Fruit fly (Drosophila melanogaster) whole organism, embryonic: Measurements from ENCODE around the gene mag.
A peak's percentile ranks its signal among the peaks of the same experiment; 100 is the strongest.

Source experiments
- Antp ChIP-seq: fragments of 200-800 bp; sonication (Bioruptor generic); optimal IDR thresholded peaks from 3 replicates; lab custom pipeline; 2016; ENCODE audit warnings: missing biosample characterization, missing genetic modification characterization
- Bteb2 ChIP-seq: fragments of 200-800 bp; sonication (Bioruptor generic); optimal IDR thresholded peaks from 2 replicates; lab custom pipeline; 2016; ENCODE audit warnings: missing biosample characterization, missing genetic modification characterization
- CG10654 ChIP-seq: fragments of 200-800 bp; sonication (Bioruptor generic); optimal IDR thresholded peaks from 2 replicates; lab custom pipeline; 2016; ENCODE audit warnings: missing biosample characterization, missing genetic modification characterization
- CG11247 ChIP-seq: fragments of 200-800 bp; sonication (Bioruptor generic); IDR thresholded peaks from 2 replicates; pipeline ENCODE4 v1.3.6; 2022; ENCODE audit warnings: missing biosample characterization, missing genetic modification characterization
- CG12155 ChIP-seq: fragments of 200-800 bp; sonication (Bioruptor generic); optimal IDR thresholded peaks from 3 replicates; lab custom pipeline; 2016; ENCODE audit warnings: missing biosample characterization, missing genetic modification characterization
- CG12236 ChIP-seq: fragments of 200-800 bp; sonication (Bioruptor generic); optimal IDR thresholded peaks from 2 replicates; lab custom pipeline; 2016; ENCODE audit warnings: missing biosample characterization, missing genetic modification characterization
- CG12744 ChIP-seq: fragments of 200-800 bp; sonication (Bioruptor generic); optimal IDR thresholded peaks from 2 replicates; lab custom pipeline; 2016; ENCODE audit warnings: missing biosample characterization, missing genetic modification characterization
- CG13123 ChIP-seq: fragments of 200-800 bp; sonication (Bioruptor generic); optimal IDR thresholded peaks from 2 replicates; lab custom pipeline; 2016; ENCODE audit warnings: missing biosample characterization, missing genetic modification characterization
- CG13775 ChIP-seq: fragments of 200-800 bp; sonication (Bioruptor generic); optimal IDR thresholded peaks from 3 replicates; lab custom pipeline; 2017; ENCODE audit warnings: missing biosample characterization, mild to moderate bottlenecking, missing genetic modification characterization
- CG15601 ChIP-seq: fragments of 200-800 bp; sonication (Bioruptor generic); optimal IDR thresholded peaks from 3 replicates; lab custom pipeline; 2019; ENCODE audit warnings: missing biosample characterization, mild to moderate bottlenecking, missing genetic modification characterization, moderate library complexity
- CG2120 ChIP-seq: fragments of 200-800 bp; sonication (Bioruptor generic); optimal IDR thresholded peaks from 3 replicates; lab custom pipeline; 2016; ENCODE audit warnings: missing biosample characterization, missing genetic modification characterization
- CG30020 ChIP-seq: fragments of 200-800 bp; optimal IDR thresholded peaks from 2 replicates; lab custom pipeline; 2019; ENCODE audit warnings: missing biosample characterization, mild to moderate bottlenecking, missing genetic modification characterization, moderate library complexity
- CG33213 ChIP-seq: fragments of 200-800 bp; sonication (Bioruptor generic); optimal IDR thresholded peaks from 3 replicates; lab custom pipeline; 2016; ENCODE audit warnings: missing biosample characterization, missing genetic modification characterization
- CG33557 ChIP-seq: fragments of 200-800 bp; sonication (Bioruptor generic); optimal IDR thresholded peaks from 2 replicates; lab custom pipeline; 2019; ENCODE audit warnings: missing biosample characterization, mild to moderate bottlenecking, missing genetic modification characterization, moderate library complexity
- CG3407 ChIP-seq: fragments of 200-800 bp; sonication (Bioruptor generic); optimal IDR thresholded peaks from 2 replicates; lab custom pipeline; 2018; ENCODE audit warnings: missing biosample characterization, mild to moderate bottlenecking, missing genetic modification characterization
- CG34422 ChIP-seq: fragments of 200-800 bp; sonication (Bioruptor generic); IDR thresholded peaks from 3 replicates; pipeline ENCODE4 v1.3.6; 2022; ENCODE audit warnings: missing biosample characterization, missing genetic modification characterization
- CG4730 ChIP-seq: fragments of 200-800 bp; sonication (Bioruptor generic); IDR thresholded peaks from 2 replicates; pipeline ENCODE4 v1.3.6; 2022; ENCODE audit warnings: missing biosample characterization, missing genetic modification characterization
- CG9727 ChIP-seq: fragments of 200-800 bp; sonication (Bioruptor generic); optimal IDR thresholded peaks from 3 replicates; lab custom pipeline; 2017; ENCODE audit warnings: missing biosample characterization, mild to moderate bottlenecking, missing genetic modification characterization
- CG9932 ChIP-seq: fragments of 200-800 bp; sonication (Bioruptor generic); IDR thresholded peaks from 2 replicates; pipeline ENCODE4 v1.3.6; 2022; ENCODE audit warnings: missing biosample characterization, missing genetic modification characterization
- CoRest ChIP-seq: fragments of 200-800 bp; sonication (Bioruptor generic); optimal IDR thresholded peaks from 3 replicates; lab custom pipeline; 2018; ENCODE audit warnings: missing biosample characterization, mild to moderate bottlenecking, missing genetic modification characterization, moderate library complexity
- Dip2 ChIP-seq: fragments of 200-800 bp; sonication (Bioruptor generic); IDR thresholded peaks from 2 replicates; pipeline ENCODE4 v1.3.6; 2022; ENCODE audit warnings: missing biosample characterization, missing genetic modification characterization
- Doc2 ChIP-seq: fragments of 200-800 bp; sonication (Bioruptor generic); IDR thresholded peaks from 2 replicates; pipeline ENCODE4 v1.3.6; 2022; ENCODE audit warnings: missing biosample characterization, missing genetic modification characterization
- Fer3 ChIP-seq: fragments of 200-800 bp; sonication (Bioruptor generic); optimal IDR thresholded peaks from 2 replicates; lab custom pipeline; 2018; ENCODE audit warnings: missing biosample characterization, mild to moderate bottlenecking, missing genetic modification characterization, moderate library complexity
- HmgD ChIP-seq: fragments of 200-800 bp; sonication (Bioruptor generic); optimal IDR thresholded peaks from 3 replicates; lab custom pipeline; 2016; ENCODE audit warnings: missing biosample characterization, missing genetic modification characterization
- Hr3 ChIP-seq: fragments of 200-800 bp; sonication (Bioruptor generic); optimal IDR thresholded peaks from 3 replicates; lab custom pipeline; 2016; ENCODE audit warnings: missing biosample characterization, missing genetic modification characterization
- Hr78 ChIP-seq, 2 experiments: fragments of 200-800 bp in 1 of 2; fragments of >200 bp in 1 of 2; sonication (Bioruptor generic) in 1 of 2; optimal IDR thresholded peaks; 2 replicates each; lab custom pipeline; 2017 to 2019; ENCODE audit warnings: missing biosample characterization in 2 of 2, missing genetic modification characterization in 2 of 2, mild to moderate bottlenecking in 1 of 2, moderate library complexity in 1 of 2
- Lhr ChIP-seq: fragments of 200-800 bp; sonication (Bioruptor generic); optimal IDR thresholded peaks from 3 replicates; lab custom pipeline; 2017; ENCODE audit warnings: mild to moderate bottlenecking, missing biosample characterization, missing genetic modification reagents, missing genetic modification characterization
- Max ChIP-seq: fragments of 200-800 bp; sonication (Bioruptor generic); optimal IDR thresholded peaks from 2 replicates; lab custom pipeline; 2016; ENCODE audit warnings: missing biosample characterization, mild to moderate bottlenecking, missing genetic modification characterization
- Nf-YB ChIP-seq: fragments of 200-800 bp; sonication (Bioruptor generic); optimal IDR thresholded peaks from 3 replicates; lab custom pipeline; 2019; ENCODE audit warnings: missing biosample characterization, mild to moderate bottlenecking, missing genetic modification characterization, moderate library complexity
- Spps ChIP-seq: fragments of 200-800 bp; sonication (Bioruptor generic); optimal IDR thresholded peaks from 2 replicates; lab custom pipeline; 2018; ENCODE audit warnings: missing biosample characterization, mild to moderate bottlenecking, missing genetic modification characterization
- Vsx1 ChIP-seq: fragments of 200-800 bp; sonication (Bioruptor generic); optimal IDR thresholded peaks from 2 replicates; lab custom pipeline; 2017; ENCODE audit warnings: missing biosample characterization, mild to moderate bottlenecking, missing genetic modification characterization, missing genetic modification reagents
- YL-1 ChIP-seq: fragments of 200-800 bp; sonication (Bioruptor generic); optimal IDR thresholded peaks from 3 replicates; lab custom pipeline; 2017; ENCODE audit warnings: missing biosample characterization, mild to moderate bottlenecking, missing genetic modification characterization
- al ChIP-seq: fragments of 200-800 bp; sonication (Bioruptor generic); IDR thresholded peaks from 2 replicates; pipeline ENCODE4 v1.3.6; 2022; ENCODE audit warnings: missing biosample characterization, missing genetic modification characterization
- br ChIP-seq: fragments of >200 bp; optimal IDR thresholded peaks from 2 replicates; lab custom pipeline; 2017
- caup ChIP-seq: fragments of 200-800 bp; sonication (Bioruptor generic); optimal IDR thresholded peaks from 3 replicates; lab custom pipeline; 2017; ENCODE audit warnings: missing biosample characterization, mild to moderate bottlenecking, missing genetic modification characterization, moderate library complexity; ENCODE audit not compliant: severe bottlenecking
- crol ChIP-seq: fragments of 200-800 bp; sonication (Bioruptor generic); IDR thresholded peaks from 2 replicates; pipeline ENCODE4 v1.3.6; 2022; ENCODE audit warnings: missing biosample characterization, missing genetic modification characterization
- crp ChIP-seq, 2 experiments: fragments of 200-800 bp; sonication (Bioruptor generic); optimal IDR thresholded peaks; 2 replicates in 1 of 2; 3 replicates in 1 of 2; lab custom pipeline; 2017; ENCODE audit warnings: missing biosample characterization in 2 of 2, missing genetic modification characterization in 2 of 2, mild to moderate bottlenecking in 1 of 2, moderate library complexity in 1 of 2
- dan ChIP-seq: fragments of 200-800 bp; sonication (Bioruptor generic); IDR thresholded peaks from 2 replicates; pipeline ENCODE4 v1.3.6; 2022; ENCODE audit warnings: missing biosample characterization, missing genetic modification characterization
- emc ChIP-seq: fragments of 200-800 bp; sonication (Bioruptor generic); optimal IDR thresholded peaks from 2 replicates; lab custom pipeline; 2016; ENCODE audit warnings: missing biosample characterization, missing genetic modification characterization
- ems ChIP-seq: fragments of 200-800 bp; sonication (Bioruptor generic); optimal IDR thresholded peaks from 3 replicates; lab custom pipeline; 2016; ENCODE audit warnings: missing biosample characterization, missing genetic modification characterization
- ewg ChIP-seq: fragments of 200-800 bp; sonication (Bioruptor generic); optimal IDR thresholded peaks from 3 replicates; lab custom pipeline; 2017; ENCODE audit warnings: mild to moderate bottlenecking, missing biosample characterization, missing genetic modification reagents, missing genetic modification characterization
- ftz-f1 ChIP-seq: fragments of 200-800 bp; sonication (Bioruptor generic); optimal IDR thresholded peaks from 2 replicates; lab custom pipeline; 2016; ENCODE audit warnings: missing biosample characterization, missing genetic modification characterization
- gfzf ChIP-seq: fragments of 200-800 bp; sonication (Bioruptor generic); optimal IDR thresholded peaks from 2 replicates; lab custom pipeline; 2016; ENCODE audit warnings: missing biosample characterization, mild to moderate bottlenecking, missing genetic modification characterization, moderate library complexity
- nerfin-2 ChIP-seq: fragments of 200-800 bp; sonication (Bioruptor generic); IDR thresholded peaks from 2 replicates; pipeline ENCODE4 v1.3.6; 2022; ENCODE audit warnings: missing biosample characterization, missing genetic modification characterization; ENCODE audit not compliant: partially characterized antibody
- sisA ChIP-seq: fragments of 200-800 bp; sonication (Bioruptor generic); IDR thresholded peaks from 2 replicates; pipeline ENCODE4 v1.3.6; 2022; ENCODE audit warnings: missing biosample characterization, missing genetic modification characterization
- sna ChIP-seq: fragments of 200-800 bp; sonication (Bioruptor generic); IDR thresholded peaks from 2 replicates; pipeline ENCODE4 v1.3.6; 2022; ENCODE audit warnings: missing biosample characterization, missing genetic modification characterization; ENCODE audit not compliant: partially characterized antibody
- ttk ChIP-seq: fragments of 200-800 bp; sonication (Bioruptor generic); IDR thresholded peaks from 2 replicates; pipeline ENCODE4 v2.1.2; 2022; ENCODE audit warnings: missing biosample characterization, missing genetic modification characterization
- usp ChIP-seq: fragments of >200 bp; optimal IDR thresholded peaks from 2 replicates; lab custom pipeline; 2017; ENCODE audit warnings: missing biosample characterization, missing genetic modification characterization
- yki ChIP-seq: fragments of >200 bp; optimal IDR thresholded peaks from 3 replicates; lab custom pipeline; 2018
- zf30C ChIP-seq: fragments of 200-800 bp; sonication (Bioruptor generic); optimal IDR thresholded peaks from 3 replicates; lab custom pipeline; 2018; ENCODE audit warnings: missing biosample characterization, mild to moderate bottlenecking, missing genetic modification characterization

mag gene

DNA sequence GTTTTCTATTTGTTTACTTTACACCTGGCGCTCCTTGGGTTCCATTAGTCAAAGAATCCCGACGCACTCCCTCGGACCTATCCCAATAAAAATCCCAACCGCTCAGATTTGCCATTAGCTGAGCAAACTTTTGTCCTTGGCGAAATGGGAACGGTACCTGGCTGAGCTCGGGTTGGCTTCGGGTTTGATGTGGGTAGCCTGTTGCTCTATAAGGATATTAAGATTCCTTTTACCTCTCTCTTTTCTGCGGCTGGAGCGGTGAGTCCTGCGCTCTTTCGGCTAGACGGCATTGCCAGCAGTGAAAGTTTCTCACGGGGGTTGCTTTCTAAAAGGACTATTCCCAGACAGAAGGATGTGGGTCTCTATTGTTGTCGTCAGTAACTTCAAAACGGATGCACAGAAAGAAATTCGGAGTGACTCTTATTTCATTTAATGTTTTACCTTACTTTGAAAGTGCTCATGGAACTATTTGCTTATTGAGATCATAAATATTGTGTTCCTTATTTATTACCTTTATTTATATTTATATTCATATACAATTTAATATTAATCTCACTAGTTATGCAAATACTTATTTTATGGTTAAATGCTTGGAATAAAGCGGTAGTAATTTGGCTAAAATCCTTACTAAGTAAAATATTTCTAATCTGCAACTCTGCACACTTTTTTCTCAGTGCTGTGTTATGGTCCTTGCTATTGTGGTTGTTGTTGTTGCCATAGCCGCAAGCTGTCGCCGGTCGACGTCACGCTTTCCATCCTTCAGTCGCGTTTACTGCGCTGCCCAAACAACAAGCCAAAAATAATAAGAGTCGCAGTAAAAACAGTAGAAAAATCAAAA, 18.6 kb upstream of the mag start, which contains the start of gene CG5910 (continued):
- TF ChIP-seq CG10654 (GFP tag; lab: Kevin White, UChicago) (peak; percentile 76), CG33213 (no peak), Vsx1 (no peak), CG12744 (GFP tag; lab: Kevin White, UChicago) (no peak), nerfin-2 (GFP tag; lab: Robert Waterston, UW) (no peak), CG11247 (GFP tag; lab: Robert Waterston, UW) (peak; percentile 70), yki (lab: Kevin White, UChicago) (no peak), HmgD (GFP tag; lab: Kevin White, UChicago) (no peak), YL-1 (GFP tag; lab: Kevin White, UChicago) (peak; percentile 64), usp (GFP tag; lab: Kevin White, UChicago) (no peak), CG4730 (GFP tag; lab: Robert Waterston, UW) (peak; percentile 68), CG12155 (GFP tag; lab: Kevin White, UChicago) (peak; percentile 79), dan (GFP tag; lab: Robert Waterston, UW) (no peak), sisA (GFP tag; lab: Robert Waterston, UW) (peak; percentile 84), CG34422 (GFP tag; lab: Robert Waterston, UW) (peak; percentile 24; the same call in 1 of the 3 replicates), caup (GFP tag; lab: Kevin White, UChicago) (peak; percentile 91), ewg (GFP tag; lab: Kevin White, UChicago) (peak; percentile 69), Doc2 (GFP tag; lab: Robert Waterston, UW) (no peak), CG30020 (tag; lab: Kevin White, UChicago) (peak; percentile 70), emc (no peak), Spps (tag; lab: Kevin White, UChicago) (peak; percentile 78), Fer3 (tag; lab: Kevin White, UChicago) (peak; percentile 84), CG3407 (GFP tag; lab: Kevin White, UChicago) (peak; percentile 78), zf30C (GFP tag; lab: Kevin White, UChicago) (peak; percentile 87), CG33557 (GFP tag; lab: Kevin White, UChicago) (peak; percentile 90), al (GFP tag; lab: Robert Waterston, UW) (peak; percentile 74), br (lab: Kevin White, UChicago) (no peak), crp (GFP tag; optimal IDR thresholded peaks at IDR 0.05; lab: Kevin White, UChicago) (peak in 1 of 2 experiments; percentile 38), CG15601 (tag; lab: Kevin White, UChicago) (peak; percentile 90), Nf-YB (peak; percentile 77), CG13123 (GFP tag; lab: Kevin White, UChicago) (peak; percentile 76), gfzf (GFP tag; lab: Kevin White, UChicago) (no peak), Hr78 (GFP tag; optimal IDR thresholded peaks at IDR 0.05; lab: Kevin White, UChicago) (no peak), Lhr (GFP tag; lab: Kevin White, UChicago) (peak; percentile 48), Antp (peak; percentile 19), CG9932 (peak; percentile 65), CG13775 (GFP tag; lab: Kevin White, UChicago) (peak; percentile 88), CG12236 (GFP tag; lab: Kevin White, UChicago) (no peak), Dip2 (GFP tag; lab: Robert Waterston, UW) (no peak), CoRest (tag; lab: Kevin White, UChicago) (peak; percentile 95), CG9727 (GFP tag; lab: Kevin White, UChicago) (peak; percentile 95), CG2120 (GFP tag; lab: Kevin White, UChicago) (peak; percentile 72), crol (GFP tag; lab: Robert Waterston, UW) (no peak), ftz-f1 (GFP tag; lab: Kevin White, UChicago) (no peak), Hr3 (GFP tag; lab: Kevin White, UChicago) (peak; percentile 86), Bteb2 (GFP tag; lab: Kevin White, UChicago) (peak; percentile 48), ttk (peak; percentile 76), sna (no peak), ems (GFP tag; lab: Kevin White, UChicago) (peak; percentile 10), Max (GFP tag; lab: Kevin White, UChicago) (peak; percentile 77)
